Worm (Caenorhabditis elegans) whole organism, L3 larva: ENCODE results near the gene cyp-35B1.

Source experiments
- ceh-16 ChIP-seq: sonication (generic microtip); optimal IDR thresholded peaks from 2 replicates; lab custom pipeline; 2017; ENCODE audit warnings: missing biosample characterization, missing genetic modification characterization
- ceh-82 ChIP-seq: fragments of 150-350 bp; optimal IDR thresholded peaks from 2 replicates; lab custom pipeline; 2014; ENCODE audit warnings: missing biosample characterization, missing genetic modification characterization
- daf-12 ChIP-seq: fragments of 150-350 bp; optimal IDR thresholded peaks from 2 replicates; lab custom pipeline; 2014; ENCODE audit warnings: missing biosample characterization, missing genetic modification reagents, missing genetic modification characterization
- egl-27 ChIP-seq: sonication (generic microtip); optimal IDR thresholded peaks from 4 replicates; lab custom pipeline; 2017; ENCODE audit warnings: missing biosample characterization, missing genetic modification reagents, missing genetic modification characterization
- eor-1 ChIP-seq, 2 experiments: fragments of 150-350 bp; optimal IDR thresholded peaks; 2 replicates each; lab custom pipeline; 2014 to 2018; ENCODE audit warnings: missing biosample characterization in 2 of 2, missing genetic modification characterization in 2 of 2
- fkh-2 ChIP-seq: fragments of 150-350 bp; optimal IDR thresholded peaks from 2 replicates; lab custom pipeline; 2014; ENCODE audit warnings: missing biosample characterization, missing genetic modification reagents, missing genetic modification characterization
- fos-1 ChIP-seq: fragments of 150-350 bp; optimal IDR thresholded peaks from 2 replicates; lab custom pipeline; 2014; ENCODE audit warnings: missing biosample characterization, missing genetic modification characterization
- hmg-11 ChIP-seq: sonication (generic microtip); optimal IDR thresholded peaks from 2 replicates; lab custom pipeline; 2016; ENCODE audit warnings: missing genetic modification characterization, missing compliant biosample characterization
- lin-15B ChIP-seq: fragments of 150-350 bp; optimal IDR thresholded peaks from 2 replicates; lab custom pipeline; 2014; ENCODE audit warnings: missing biosample characterization, missing genetic modification characterization
- lin-39 ChIP-seq: fragments of 150-350 bp; optimal IDR thresholded peaks from 2 replicates; lab custom pipeline; 2018; ENCODE audit warnings: missing biosample characterization, missing genetic modification reagents, missing genetic modification characterization
- nfya-1 ChIP-seq: sonication (generic microtip); optimal IDR thresholded peaks from 2 replicates; lab custom pipeline; 2017; ENCODE audit warnings: missing genetic modification characterization, mild to moderate bottlenecking, missing compliant biosample characterization, antibody characterized with exemption, moderate library complexity; ENCODE audit not compliant: insufficient read depth
- nhr-11 ChIP-seq: fragments of 150-350 bp; optimal IDR thresholded peaks from 2 replicates; lab custom pipeline; 2014; ENCODE audit warnings: missing biosample characterization, missing genetic modification characterization
- nhr-23 ChIP-seq: fragments of 150-350 bp; optimal IDR thresholded peaks from 2 replicates; lab custom pipeline; 2014; ENCODE audit warnings: missing biosample characterization, missing genetic modification reagents, missing genetic modification characterization
- nhr-237 ChIP-seq: fragments of 150-350 bp; optimal IDR thresholded peaks from 2 replicates; lab custom pipeline; 2014; ENCODE audit warnings: missing biosample characterization, missing genetic modification characterization
- nhr-25 ChIP-seq: sonication (generic microtip); optimal IDR thresholded peaks from 2 replicates; lab custom pipeline; 2017; ENCODE audit warnings: missing biosample characterization, missing genetic modification characterization
- nhr-67 ChIP-seq: fragments of 150-350 bp; optimal IDR thresholded peaks from 2 replicates; lab custom pipeline; 2014; ENCODE audit warnings: missing biosample characterization, missing genetic modification characterization
- pha-4 ChIP-seq: fragments of 150-350 bp; optimal IDR thresholded peaks from 2 replicates; lab custom pipeline; 2014; ENCODE audit warnings: missing biosample characterization, missing genetic modification reagents, missing genetic modification characterization
- pqm-1 ChIP-seq: fragments of 150-350 bp; optimal IDR thresholded peaks from 2 replicates; lab custom pipeline; 2017; ENCODE audit warnings: missing biosample characterization, missing genetic modification characterization, inconsistent platforms
- sea-2 ChIP-seq: fragments of 150-350 bp; sonication (generic microtip); optimal IDR thresholded peaks from 4 replicates; lab custom pipeline; 2014; ENCODE audit warnings: missing biosample characterization, missing genetic modification reagents, missing genetic modification characterization
- skn-1 ChIP-seq: fragments of 150-350 bp; optimal IDR thresholded peaks from 2 replicates; lab custom pipeline; 2014; ENCODE audit warnings: missing biosample characterization, missing genetic modification characterization

Gene cyp-35B1

DNA sequence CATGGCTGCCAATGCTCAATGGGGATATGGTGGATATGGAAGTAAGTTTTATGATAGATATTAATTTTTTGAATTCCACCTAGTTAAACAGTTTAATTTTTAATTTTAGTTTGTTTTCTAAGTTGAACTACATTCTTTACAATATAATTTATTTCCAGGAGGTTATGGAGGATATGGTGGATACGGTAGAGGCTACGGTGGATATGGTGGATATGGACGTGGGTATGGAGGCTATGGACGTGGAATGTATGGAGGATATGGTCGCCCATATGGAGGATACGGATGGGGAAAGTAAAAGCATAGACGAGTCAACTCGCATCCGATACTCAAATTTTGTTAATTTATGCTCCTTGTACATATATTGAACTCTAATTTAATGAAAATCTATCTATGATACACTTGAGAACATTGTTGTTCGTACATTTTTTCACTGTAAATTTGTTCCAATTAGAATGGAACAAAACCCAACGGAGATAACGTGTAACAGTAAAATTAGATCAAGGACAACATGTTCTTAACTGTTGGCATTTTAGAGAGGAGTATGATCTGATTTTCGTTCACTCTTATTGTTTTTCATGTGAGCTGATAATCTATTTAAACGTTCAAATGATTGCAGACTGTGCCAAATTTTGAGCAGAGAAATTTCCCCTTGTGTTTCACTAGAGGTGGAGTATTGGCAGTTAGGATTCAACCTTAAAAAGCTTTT, 41.5 kb downstream of the cyp-35B1 start:
- TF ChIP-seq fos-1 (tag; lab: Kevin White, UChicago) (no peak), nhr-25 (tag; lab: Kevin White, UChicago) (peak; percentile 51), nhr-23 (peak; percentile 75)
- TF ChIP-seq, all 47 proteins: peak for 2

DNA sequence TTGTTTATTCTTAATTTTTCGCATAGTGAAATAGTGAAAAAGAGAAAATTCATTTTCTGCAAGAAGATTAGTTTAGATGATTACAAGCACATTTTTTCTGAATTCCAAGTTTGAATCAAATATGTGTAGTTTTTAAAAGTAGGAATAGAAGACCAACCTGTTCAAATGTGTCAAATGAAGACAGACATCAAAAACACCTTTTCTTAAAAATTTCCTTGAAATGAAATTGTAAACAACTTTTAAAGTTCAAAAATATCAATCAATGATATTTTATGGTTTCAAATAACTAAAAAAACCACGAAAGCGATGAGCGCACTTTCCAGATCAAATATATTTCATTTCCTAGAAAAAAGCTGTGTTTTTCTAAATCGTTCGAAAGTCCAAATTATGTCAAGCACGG, 42.8 kb downstream of the cyp-35B1 start, which contains the start of gene nlp-30:
Gene nlp-30, plus strand, starts transcription at position 301 of the 400 bp plus-strand sequence.
- TF ChIP-seq lin-15B (tag; lab: Kevin White, UChicago) = no peak

DNA sequence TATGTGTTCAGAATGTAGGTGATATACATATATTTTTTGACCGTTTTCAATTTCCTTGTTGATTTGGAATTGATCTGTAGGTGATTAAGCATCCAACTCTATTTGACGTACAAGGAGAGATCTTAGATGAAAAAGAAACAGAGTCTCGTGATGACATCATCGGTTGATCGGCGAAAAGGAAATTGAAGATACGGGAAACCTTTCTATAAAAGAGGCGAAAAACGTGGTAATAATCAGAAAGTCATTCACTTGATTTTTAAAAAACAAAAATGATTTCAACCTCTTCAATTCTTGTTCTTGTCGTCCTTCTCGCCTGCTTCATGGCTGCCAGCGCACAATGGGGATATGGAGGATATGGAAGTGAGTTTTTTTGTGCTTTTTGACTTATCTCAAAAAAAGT, 45.3 kb downstream of the cyp-35B1 start, which contains the start of gene nlp-29:
Gene nlp-29, plus strand, starts transcription at position 248 of the 400 bp plus-strand sequence.
- no peak for TF ChIP-seq daf-12 (tag; lab: Kevin White, UChicago)
- TF ChIP-seq eor-1 (tag; optimal IDR thresholded peaks at IDR 0.05; lab: Kevin White, UChicago) = no peak
- TF ChIP-seq nhr-67 = no peak
- TF ChIP-seq nhr-25 (tag; lab: Kevin White, UChicago) = peak; percentile 75
- TF ChIP-seq pqm-1 (tag; lab: Kevin White, UChicago) = no peak
- TF ChIP-seq nhr-23 = peak; percentile 78
- no peak for TF ChIP-seq nhr-11 (tag; lab: Kevin White, UChicago)
- TF ChIP-seq nhr-237 = no peak
- TF ChIP-seq, all 47 proteins: peak for 2

DNA sequence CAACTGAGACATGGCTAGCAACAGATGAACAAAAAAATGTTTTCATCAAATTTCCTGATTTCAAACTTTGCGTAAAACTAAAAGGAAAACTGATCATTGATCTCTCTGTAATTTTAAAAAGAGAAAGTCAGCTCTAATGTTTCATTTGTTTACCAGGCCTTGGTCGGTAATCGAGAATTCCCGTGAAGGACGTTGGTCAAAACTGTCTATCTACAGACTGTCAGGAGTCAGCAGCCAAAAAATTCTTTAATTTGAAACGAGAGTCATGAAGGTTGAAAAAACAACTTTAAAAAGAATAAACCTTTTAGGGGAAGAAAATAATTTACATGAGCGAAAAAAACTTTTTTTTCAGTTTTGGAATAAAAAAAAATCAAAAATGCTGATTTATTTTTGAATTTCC, 46.3 kb downstream of the cyp-35B1 start:
- TF ChIP-seq pha-4 (tag; lab: Kevin White, UChicago) = no peak
- TF ChIP-seq ceh-16 = no peak
- no peak for TF ChIP-seq nhr-25 (tag; lab: Kevin White, UChicago)

DNA sequence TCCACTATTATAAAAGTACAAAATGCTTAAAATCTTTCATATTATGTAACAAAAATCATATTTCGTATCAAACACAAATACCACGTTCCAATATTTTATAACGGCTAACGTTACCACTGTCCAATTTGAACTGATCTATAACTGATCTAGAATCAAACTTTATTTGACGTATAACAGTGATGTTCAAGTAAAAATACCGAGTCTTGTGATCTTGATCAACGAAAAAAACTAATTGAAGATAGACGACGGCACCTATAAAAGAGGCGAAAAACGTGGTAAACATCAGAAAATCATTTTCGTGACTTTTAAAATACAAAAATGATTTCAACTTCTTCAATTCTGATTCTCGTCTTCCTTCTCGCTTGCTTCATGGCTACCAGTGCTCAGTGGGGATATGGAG, 48.8 kb downstream of the cyp-35B1 start, which contains the start of gene nlp-28:
Gene nlp-28, plus strand, starts transcription at position 285 of the 400 bp plus-strand sequence.
- TF ChIP-seq fkh-2 (tag; lab: Kevin White, UChicago) (no peak), egl-27 (tag; lab: Kevin White, UChicago) (no peak), skn-1 (tag; lab: Kevin White, UChicago) (no peak), ceh-82 (tag; lab: Kevin White, UChicago) (no peak), lin-15B (tag; lab: Kevin White, UChicago) (no peak), nfya-1 (tag; lab: Kevin White, UChicago) (no peak), sea-2 (GFP tag; lab: Kevin White, UChicago) (no peak), nhr-25 (tag; lab: Kevin White, UChicago) (no peak), lin-39 (no peak), hmg-11 (tag; lab: Kevin White, UChicago) (no peak)
- TF ChIP-seq, all 47 proteins: peak for 0

DNA sequence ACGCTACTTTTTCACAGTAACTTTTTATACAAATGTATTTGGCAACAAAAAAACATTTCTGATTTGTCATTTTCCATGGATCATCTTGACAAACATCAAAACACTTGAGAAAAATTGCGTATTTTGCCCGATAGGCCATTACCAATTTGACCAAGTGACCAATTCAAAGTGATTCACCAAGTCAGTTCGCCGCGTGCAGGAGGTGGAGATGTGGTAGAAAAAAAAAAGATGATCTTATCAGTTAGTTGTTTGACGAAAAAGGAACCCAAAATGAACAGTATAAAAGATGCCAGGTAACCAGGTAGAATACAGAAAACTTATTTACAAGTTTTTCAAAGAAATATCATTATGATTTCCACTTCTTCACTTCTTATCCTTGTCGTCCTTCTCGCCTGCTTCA, 50.2 kb downstream of the cyp-35B1 start, which contains the start of gene nlp-27:
Gene nlp-27, plus strand, starts transcription at position 309 of the 400 bp plus-strand sequence.
- TF ChIP-seq nhr-23 (peak; percentile 23), nhr-25 (tag; lab: Kevin White, UChicago) (no peak)
